Worm (Caenorhabditis elegans) whole organism, L4/young adult: Measurements from ENCODE around the gene nhr-79.

ENCODE experiments used
- W03F9.2 ChIP-seq: fragments of 150-350 bp; optimal IDR thresholded peaks from 2 replicates; lab custom pipeline; 2014; ENCODE audit warnings: missing biosample characterization, missing genetic modification characterization
- dao-5 ChIP-seq: sonication (generic microtip); optimal IDR thresholded peaks from 2 replicates; lab custom pipeline; 2016; ENCODE audit warnings: missing genotype, missing genetic modification characterization, moderate library complexity, missing compliant biosample characterization

DNA sequence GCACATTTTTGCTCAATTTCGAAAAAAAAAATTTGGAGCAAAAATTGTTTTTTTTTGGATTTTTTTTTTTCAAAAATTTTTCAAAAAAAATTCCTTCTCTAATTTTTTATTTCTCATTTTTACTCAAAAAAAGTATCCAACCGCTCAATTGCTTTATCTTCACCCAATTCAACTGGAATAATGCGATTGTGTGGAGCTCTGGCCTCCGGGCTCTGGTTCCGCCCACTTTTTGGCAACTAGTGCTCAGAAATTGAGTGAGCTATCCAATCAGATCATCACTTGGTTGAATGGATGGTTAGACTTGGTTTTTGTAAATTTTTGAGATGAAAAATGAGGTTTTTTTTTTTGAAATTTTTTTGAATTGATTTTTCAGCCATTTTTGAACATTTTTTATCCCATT lies 32.8 kb downstream of the nhr-79 start:
- TF ChIP-seq dao-5 (tag; lab: Kevin White, UChicago) (no peak), W03F9.2 (tag; lab: Kevin White, UChicago) (no peak)
